Fruit fly (Drosophila melanogaster): ENCODE data around the gene Obp8a.

Obp8a gene

DNA sequence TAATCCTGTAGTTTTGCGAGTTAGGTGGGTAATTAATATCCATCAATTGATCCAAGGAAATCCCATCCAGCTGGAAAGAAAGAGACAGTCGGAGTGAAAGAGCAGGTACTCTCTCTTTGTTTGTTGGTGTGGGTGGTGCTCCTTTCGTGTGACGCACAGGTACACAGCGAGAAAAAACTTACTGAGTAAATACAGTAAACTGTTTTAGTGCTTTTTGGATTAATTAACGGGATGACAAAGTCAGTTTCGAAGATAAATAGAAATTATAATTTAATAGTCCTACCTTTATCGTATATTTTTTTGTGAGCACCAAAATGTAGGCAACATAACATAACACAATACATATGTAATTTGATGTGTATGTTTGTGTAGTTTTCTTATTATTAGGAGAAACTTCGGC lies 33.4 kb downstream of the Obp8a start:
- TF ChIP-seq CG32121 (GFP tag; IDR thresholded peaks at IDR 0.05) (no peak), CG8301 (tag; optimal IDR thresholded peaks at IDR 0.05) (peak; percentile 58), rn (GFP tag; IDR thresholded peaks at IDR 0.05) (no peak), D1 (tag; optimal IDR thresholded peaks at IDR 0.05) (no peak), Pif1A (GFP tag; optimal IDR thresholded peaks at IDR 0.05) (no peak), CG9948 (tag; optimal IDR thresholded peaks at IDR 0.05) (peak; percentile 31), CG4496 (GFP tag; IDR thresholded peaks at IDR 0.05) (peak; percentile 65; the same call in 2 of the 3 replicates), CG14655 (GFP tag; optimal IDR thresholded peaks at IDR 0.05) (no peak), Ets98B (GFP tag; IDR thresholded peaks at IDR 0.05) (peak; percentile 33; the same call in 1 of the 2 replicates), Pif1B (GFP tag; optimal IDR thresholded peaks at IDR 0.05) (peak; percentile 29), EcR (GFP tag; optimal IDR thresholded peaks at IDR 0.05) (no peak), CG10348 (GFP tag; IDR thresholded peaks at IDR 0.05) (no peak), CG8159 (tag; optimal IDR thresholded peaks at IDR 0.05) (peak; percentile 58), fd96Ca (GFP tag; IDR thresholded peaks at IDR 0.05) (no peak), CG34367 (tag; optimal IDR thresholded peaks at IDR 0.05) (peak; percentile 36), CG17806 (tag; optimal IDR thresholded peaks at IDR 0.05) (peak; percentile 53), Snoo (tag; optimal IDR thresholded peaks at IDR 0.05) (no peak), CG15710 (tag; optimal IDR thresholded peaks at IDR 0.05) (peak; percentile 52), CG12605 (GFP tag; IDR thresholded peaks at IDR 0.05) (peak; percentile 64)

DNA sequence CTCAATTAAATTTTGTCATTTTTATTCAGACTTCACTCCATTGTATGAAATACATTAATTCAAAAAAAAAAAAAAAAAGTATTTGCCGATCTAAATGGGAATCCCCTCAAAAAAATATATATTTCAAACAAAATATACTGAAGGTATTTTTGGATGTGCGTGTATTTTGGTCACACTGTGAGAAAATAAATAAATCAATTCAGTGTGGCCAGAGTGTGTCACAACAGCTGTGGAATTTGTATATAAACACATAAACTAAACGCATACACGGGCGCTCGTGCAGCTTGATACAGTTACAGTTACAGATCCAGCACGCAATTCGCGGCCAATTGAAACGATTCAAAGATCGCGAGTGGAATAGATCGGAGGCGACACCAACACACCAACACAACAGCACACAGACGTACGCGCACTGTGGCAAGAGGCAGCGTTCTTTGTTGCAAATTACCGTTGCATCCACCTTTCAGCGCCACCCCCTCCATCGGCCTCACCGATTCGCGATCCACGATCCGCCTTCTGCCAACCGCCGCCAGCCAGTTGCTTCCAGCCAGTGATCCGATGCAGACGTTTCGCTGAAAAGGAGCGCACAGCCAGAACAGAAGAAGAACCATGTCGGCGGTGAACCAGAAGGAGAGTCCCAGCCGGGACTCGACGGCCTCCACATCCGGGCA lies 35.6 kb downstream of the Obp8a start, which contains the start of gene CG17754:
Gene CG17754, plus strand, starts transcription at position 260 of the 671 bp plus-strand sequence.
- TF ChIP-seq CG4496 (GFP tag; IDR thresholded peaks at IDR 0.05) (peak; percentile 61), CG10348 (GFP tag; IDR thresholded peaks at IDR 0.05) (no peak), D1 (tag; optimal IDR thresholded peaks at IDR 0.05) (no peak), Pif1A (GFP tag; optimal IDR thresholded peaks at IDR 0.05) (no peak), CG8301 (tag; optimal IDR thresholded peaks at IDR 0.05) (no peak), fd96Ca (GFP tag; IDR thresholded peaks at IDR 0.05) (0 out of 3 replicates have a peak, but pooled peaks have one; percentile 41), CG15710 (tag; optimal IDR thresholded peaks at IDR 0.05) (no peak), CG13204 (GFP tag; optimal IDR thresholded peaks at IDR 0.05) (no peak)

dm6 chrX:9251212-9251877 lies 36.7 kb downstream of the Obp8a start:
- TF ChIP-seq Snoo (tag; optimal IDR thresholded peaks at IDR 0.05) (no peak), gl (tag; optimal IDR thresholded peaks at IDR 0.05) (peak; percentile 6), CG9948 (tag; optimal IDR thresholded peaks at IDR 0.05) (peak; percentile 13), CG12605 (GFP tag; IDR thresholded peaks at IDR 0.05) (peak; percentile 56; the same call in 1 of the 2 replicates), CG13204 (GFP tag; optimal IDR thresholded peaks at IDR 0.05) (no peak), D1 (tag; optimal IDR thresholded peaks at IDR 0.05) (no peak), fd96Ca (GFP tag; IDR thresholded peaks at IDR 0.05) (peak; percentile 76), CG8301 (tag; optimal IDR thresholded peaks at IDR 0.05) (peak; percentile 51), CG4496 (GFP tag; IDR thresholded peaks at IDR 0.05) (peak; percentile 72), CG34367 (tag; optimal IDR thresholded peaks at IDR 0.05) (peak; percentile 55), Pif1A (GFP tag; optimal IDR thresholded peaks at IDR 0.05) (peak; percentile 60), Pif1B (GFP tag; optimal IDR thresholded peaks at IDR 0.05) (no peak), CG14655 (GFP tag; optimal IDR thresholded peaks at IDR 0.05) (peak; percentile 64), Ets98B (GFP tag; IDR thresholded peaks at IDR 0.05) (peak; percentile 63), CG8159 (tag; optimal IDR thresholded peaks at IDR 0.05) (peak; percentile 63), CG15710 (tag; optimal IDR thresholded peaks at IDR 0.05) (peak; percentile 43), EcR (GFP tag; optimal IDR thresholded peaks at IDR 0.05) (peak; percentile 79), CG17806 (tag; optimal IDR thresholded peaks at IDR 0.05) (peak; percentile 48), rn (GFP tag; IDR thresholded peaks at IDR 0.05) (0 out of 2 replicates have a peak, but pooled peaks have one; percentile 21), CG10348 (GFP tag; IDR thresholded peaks at IDR 0.05) (no peak), CG32121 (GFP tag; IDR thresholded peaks at IDR 0.05) (peak; percentile 77)

- no peak for TF ChIP-seq Pif1A (GFP tag; optimal IDR thresholded peaks at IDR 0.05)
- no peak for TF ChIP-seq CG14655 (GFP tag; optimal IDR thresholded peaks at IDR 0.05)
- TF ChIP-seq Snoo (tag; optimal IDR thresholded peaks at IDR 0.05), result no peak
- peak; percentile 49; the same call in 1 of the 2 replicates for TF ChIP-seq CG32121 (GFP tag; IDR thresholded peaks at IDR 0.05)
- peak; percentile 55; the same call in 1 of the 3 replicates for TF ChIP-seq fd96Ca (GFP tag; IDR thresholded peaks at IDR 0.05)
- TF ChIP-seq gl (tag; optimal IDR thresholded peaks at IDR 0.05), result no peak
- peak; percentile 60 for TF ChIP-seq EcR (GFP tag; optimal IDR thresholded peaks at IDR 0.05)
- peak; percentile 18 for TF ChIP-seq CG9948 (tag; optimal IDR thresholded peaks at IDR 0.05)
- TF ChIP-seq Ets98B (GFP tag; IDR thresholded peaks at IDR 0.05), result peak; percentile 40; the same call in 1 of the 2 replicates
- TF ChIP-seq CG12605 (GFP tag; IDR thresholded peaks at IDR 0.05), result peak; percentile 34
- peak; percentile 65 for TF ChIP-seq CG4496 (GFP tag; IDR thresholded peaks at IDR 0.05)
- peak; percentile 0 for TF ChIP-seq CG34367 (tag; optimal IDR thresholded peaks at IDR 0.05)
- TF ChIP-seq CG8159 (tag; optimal IDR thresholded peaks at IDR 0.05), result no peak
Measured at dm6 chrX:9252051-9252708, 37.5 kb downstream of the Obp8a start.

- no peak for TF ChIP-seq gl (tag; optimal IDR thresholded peaks at IDR 0.05)
- no peak for TF ChIP-seq Snoo (tag; optimal IDR thresholded peaks at IDR 0.05)
- TF ChIP-seq CG9948 (tag; optimal IDR thresholded peaks at IDR 0.05), result no peak
Measured at dm6 chrX:9255021-9255420, 40.3 kb downstream of the Obp8a start.

Data from whole organism, pupa.